Worm (Caenorhabditis elegans) whole organism, L3 larva: ENCODE measurements around the gene fbxa-196.
A peak's percentile ranks its signal among the peaks of the same experiment; 100 is the strongest.

Experiments
- aly-2 ChIP-seq: fragments of 150-350 bp; optimal IDR thresholded peaks from 2 replicates; lab custom pipeline; 2014; ENCODE audit warnings: missing biosample characterization, missing genetic modification characterization
- ama-1 ChIP-seq: fragments of 150-350 bp; optimal IDR thresholded peaks from 2 replicates; lab custom pipeline; 2018
- ceh-28 ChIP-seq: fragments of 150-350 bp; optimal IDR thresholded peaks from 2 replicates; lab custom pipeline; 2014; ENCODE audit warnings: missing biosample characterization, missing genetic modification reagents, missing genetic modification characterization
- elt-3 ChIP-seq, 3 experiments: fragments of 150-350 bp in 1 of 3; sonication (generic microtip) in 2 of 3; optimal IDR thresholded peaks; 2 replicates in 2 of 3; 4 replicates in 1 of 3; lab custom pipeline; 2014 to 2017; ENCODE audit warnings: missing biosample characterization in 3 of 3, missing genetic modification characterization in 3 of 3
- jun-1 ChIP-seq: fragments of 150-350 bp; optimal IDR thresholded peaks from 2 replicates; lab custom pipeline; 2014; ENCODE audit warnings: missing biosample characterization, missing genetic modification reagents, missing genetic modification characterization
- nhr-28 ChIP-seq: fragments of 150-350 bp; optimal IDR thresholded peaks from 2 replicates; lab custom pipeline; 2014; ENCODE audit warnings: missing biosample characterization, missing genetic modification characterization
- pha-4 ChIP-seq: fragments of 150-350 bp; optimal IDR thresholded peaks from 2 replicates; lab custom pipeline; 2014; ENCODE audit warnings: missing biosample characterization, missing genetic modification reagents, missing genetic modification characterization
- pqm-1 ChIP-seq: fragments of 150-350 bp; optimal IDR thresholded peaks from 2 replicates; lab custom pipeline; 2017; ENCODE audit warnings: missing biosample characterization, missing genetic modification characterization, inconsistent platforms
- skn-1 ChIP-seq: fragments of 150-350 bp; optimal IDR thresholded peaks from 2 replicates; lab custom pipeline; 2014; ENCODE audit warnings: missing biosample characterization, missing genetic modification characterization

DNA sequence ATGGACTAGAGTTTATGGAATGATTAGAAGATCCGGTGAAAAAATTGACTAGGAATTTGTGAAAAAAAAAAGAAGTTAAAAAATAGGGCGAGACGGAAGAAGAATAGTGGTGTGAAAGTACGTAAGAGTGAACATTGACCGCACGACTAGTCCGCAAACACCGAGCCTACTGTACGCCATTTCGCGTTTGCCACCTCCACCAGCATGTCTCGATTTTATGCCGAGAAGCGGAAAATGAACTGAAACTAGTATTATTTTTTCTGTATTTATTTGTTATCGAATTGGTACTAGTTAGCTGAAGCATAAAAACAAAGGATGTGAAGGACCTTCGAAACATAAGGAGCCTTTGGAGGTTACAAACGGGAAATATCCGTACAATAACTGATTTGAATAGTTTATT, 21.0 kb upstream of the fbxa-196 start:
- TF ChIP-seq jun-1 (no peak), nhr-28 (no peak), skn-1 (tag; lab: Kevin White, UChicago) (no peak), pha-4 (tag; lab: Kevin White, UChicago) (peak; percentile 30), aly-2 (no peak), ama-1 (lab: Kevin White, UChicago) (peak; percentile 73), ceh-28 (tag; lab: Kevin White, UChicago) (peak; percentile 30), pqm-1 (tag; lab: Kevin White, UChicago) (no peak), elt-3 (tag; optimal IDR thresholded peaks at IDR 0.05; lab: Kevin White, UChicago) (no peak)
